Worm (Caenorhabditis elegans): ENCODE results near the gene rpn-3.

Gene rpn-3

DNA sequence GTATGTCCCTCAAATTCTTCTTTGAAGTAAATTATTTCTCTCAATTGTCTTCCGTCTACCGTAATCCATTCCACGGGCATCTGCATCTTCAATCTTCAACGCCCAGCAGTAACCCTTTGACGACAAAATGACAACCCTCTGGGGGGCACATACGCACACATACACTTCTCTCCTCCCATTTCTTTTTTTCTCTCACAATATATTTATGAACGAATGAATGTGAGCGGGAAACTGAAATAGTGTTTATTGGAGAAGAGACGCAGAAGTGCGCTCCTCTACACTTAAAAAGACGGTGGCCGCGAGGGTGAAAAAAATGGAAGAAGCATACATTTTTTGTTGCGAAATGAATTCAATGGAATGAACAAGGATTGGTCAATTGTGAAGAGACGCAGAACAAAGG lies 35.2 kb upstream of the rpn-3 start (continued):
- TF ChIP-seq efl-1 (optimal IDR thresholded peaks at IDR 0.05) (peak; percentile 58 to 77), efl-1 (GFP tag; optimal IDR thresholded peaks at IDR 0.05 in 1 of 2) (peak; percentile 57 to 77), elt-2 (tag; optimal IDR thresholded peaks at IDR 0.05) (peak; percentile 24), nhr-85 (tag) (no peak), pax-3 (tag; optimal IDR thresholded peaks at IDR 0.05) (no peak), rnt-1 (tag; optimal IDR thresholded peaks at IDR 0.05) (peak; percentile 19), egl-27 (tag; optimal IDR thresholded peaks at IDR 0.05) (no peak), ceh-82 (tag; optimal IDR thresholded peaks at IDR 0.05) (peak; percentile 25 to 63 (median 34)), tbx-2 (tag; optimal IDR thresholded peaks at IDR 0.05) (peak; percentile 38), mep-1 (tag; optimal IDR thresholded peaks at IDR 0.05) (peak; percentile 97), mef-2 (tag; optimal IDR thresholded peaks at IDR 0.05) (no peak), skn-1 (tag; optimal IDR thresholded peaks at IDR 0.05) (peak; percentile 88), hlh-4 (tag; optimal IDR thresholded peaks at IDR 0.05) (no peak), nhr-90 (tag; optimal IDR thresholded peaks at IDR 0.05; ENCODE audit: poor library complexity) (peak; percentile 22), C04F5.9 (tag; optimal IDR thresholded peaks at IDR 0.05) (no peak), dsc-1 (tag; optimal IDR thresholded peaks at IDR 0.05) (no peak), snu-23 (GFP tag; optimal IDR thresholded peaks at IDR 0.05) (peak; percentile 69), isw-1 (GFP tag; IDR thresholded peaks at IDR 0.05) (peak; percentile 43), dpl-1 (GFP tag; optimal IDR thresholded peaks at IDR 0.05) (peak; percentile 57 to 79 (median 58))

- TF ChIP-seq ceh-8 (GFP tag; optimal IDR thresholded peaks at IDR 0.05) (peak; percentile 55), ztf-4 (tag; optimal IDR thresholded peaks at IDR 0.05) (no peak), nhr-237 (tag; optimal IDR thresholded peaks at IDR 0.05) (no peak), pax-3 (tag; optimal IDR thresholded peaks at IDR 0.05) (no peak), aly-2 (tag; optimal IDR thresholded peaks at IDR 0.05) (no peak), nhr-20 (tag; optimal IDR thresholded peaks at IDR 0.05) (no peak), fkh-10 (GFP tag; optimal IDR thresholded peaks at IDR 0.05) (no peak), efl-3 (GFP tag; optimal IDR thresholded peaks at IDR 0.05) (no peak)
Observed at ce11 chrIII:8413501-8413900, 33.7 kb upstream of the rpn-3 start.

DNA sequence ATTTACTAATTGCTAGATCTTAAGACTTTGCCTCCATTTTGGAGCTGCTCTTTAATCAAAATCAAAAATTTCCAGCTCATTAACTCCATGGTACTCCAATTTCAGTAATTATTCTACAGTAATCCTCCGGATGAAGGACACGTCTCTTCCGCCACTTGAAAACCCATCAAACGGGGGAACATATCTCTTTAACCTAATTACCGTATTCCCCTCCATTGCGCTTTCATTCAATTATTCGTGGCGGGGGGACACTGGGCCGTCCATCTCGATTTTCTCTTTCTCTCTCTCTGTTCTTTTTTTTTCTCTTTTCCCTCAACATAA lies 30.3 kb upstream of the rpn-3 start:
- TF ChIP-seq fkh-4 (tag; optimal IDR thresholded peaks at IDR 0.05; ENCODE audit: borderline replicate concordance) (no peak), C04F5.9 (tag; optimal IDR thresholded peaks at IDR 0.05) (no peak), fkh-10 (GFP tag; optimal IDR thresholded peaks at IDR 0.05) (no peak), ces-1 (GFP tag; optimal IDR thresholded peaks at IDR 0.05) (peak; percentile 92), mep-1 (tag; optimal IDR thresholded peaks at IDR 0.05) (peak; percentile 8), ceh-82 (tag; optimal IDR thresholded peaks at IDR 0.05) (no peak), fos-1 (tag; optimal IDR thresholded peaks at IDR 0.05) (no peak), nhr-237 (tag; optimal IDR thresholded peaks at IDR 0.05) (no peak), lir-3 (tag; optimal IDR thresholded peaks at IDR 0.05; ENCODE audit: poor library complexity) (no peak), blmp-1 (tag; optimal IDR thresholded peaks at IDR 0.05) (peak; percentile 84)

DNA sequence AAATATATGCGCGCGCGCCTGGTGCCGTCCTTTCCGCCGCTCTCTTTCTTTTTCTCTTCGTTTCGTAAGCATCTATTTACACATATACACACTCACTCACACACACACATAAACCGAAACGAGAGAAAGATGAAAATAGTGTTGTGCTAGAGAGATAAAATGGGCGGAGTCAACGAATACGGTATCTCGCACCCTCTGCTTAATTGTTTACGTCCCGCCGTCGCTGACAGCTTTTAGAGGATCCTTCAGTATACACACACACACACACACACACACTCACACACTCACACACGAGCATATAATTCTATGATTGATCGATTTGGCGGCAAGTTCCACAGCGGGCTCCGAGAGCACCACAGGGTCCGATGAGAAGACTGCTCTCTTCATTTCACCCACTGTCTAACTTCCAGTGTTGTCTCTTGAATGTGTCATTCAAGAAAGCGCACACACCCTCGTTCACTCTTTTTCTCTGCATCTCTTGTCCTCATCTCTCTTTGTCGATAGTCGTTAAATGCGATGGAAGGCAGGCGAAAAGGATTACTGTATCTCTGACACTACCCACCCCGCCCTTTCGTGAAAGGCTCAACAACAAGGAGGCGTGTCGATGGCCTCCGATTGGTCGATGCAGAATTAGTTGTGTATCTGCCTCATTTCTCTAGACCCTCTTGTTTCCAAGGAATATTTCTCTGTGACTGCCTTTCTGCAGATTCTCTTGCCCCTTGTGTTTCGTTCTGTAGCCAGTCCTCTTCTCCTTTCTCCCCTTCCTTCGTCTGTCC lies 29.8 kb upstream of the rpn-3 start:
- TF ChIP-seq grh-1 (GFP tag; IDR thresholded peaks at IDR 0.05) (peak; percentile 75), ceh-82 (tag; optimal IDR thresholded peaks at IDR 0.05) (peak; percentile 72 to 83 (median 79)), zip-4 (GFP tag; optimal IDR thresholded peaks at IDR 0.05) (peak; percentile 81), nhr-28 (tag; optimal IDR thresholded peaks at IDR 0.05) (no peak), isw-1 (GFP tag; IDR thresholded peaks at IDR 0.05) (peak; percentile 86), egl-27 (tag; optimal IDR thresholded peaks at IDR 0.05) (peak; percentile 32 to 77), fkh-10 (GFP tag; optimal IDR thresholded peaks at IDR 0.05) (peak; percentile 89), mab-9 (GFP tag; IDR thresholded peaks at IDR 0.05) (no peak; the same call in none of the 2 replicates), egl-13 (tag; optimal IDR thresholded peaks at IDR 0.05) (peak; percentile 92), lin-14 (GFP tag; optimal IDR thresholded peaks at IDR 0.05) (peak; percentile 98), nhr-19 (GFP tag; conservative IDR thresholded peaks at IDR 0.05) (peak; percentile 91), ztf-4 (tag; optimal IDR thresholded peaks at IDR 0.05) (peak; percentile 97), hlh-4 (tag; optimal IDR thresholded peaks at IDR 0.05) (no peak), xbp-1 (tag; optimal IDR thresholded peaks at IDR 0.05) (peak; percentile 99), ets-5 (GFP tag; IDR thresholded peaks at IDR 0.05) (no peak), lin-35 (GFP tag; optimal IDR thresholded peaks at IDR 0.05) (peak; percentile 77 to 83), elt-3 (tag; optimal IDR thresholded peaks at IDR 0.05) (peak in 3 of 6 experiments; percentile 54 to 75 (median 62)), dsc-1 (tag; optimal IDR thresholded peaks at IDR 0.05) (peak; percentile 91), C04F5.9 (tag; optimal IDR thresholded peaks at IDR 0.05) (peak; percentile 73), hpl-2 (GFP tag; optimal IDR thresholded peaks at IDR 0.05) (peak; percentile 68), dpl-1 (GFP tag; optimal IDR thresholded peaks at IDR 0.05) (peak; percentile 66 to 73 (median 66)), aly-2 (tag; optimal IDR thresholded peaks at IDR 0.05) (no peak), pax-3 (tag; optimal IDR thresholded peaks at IDR 0.05) (peak; percentile 81), unc-86 (tag; optimal IDR thresholded peaks at IDR 0.05) (peak; percentile 96), skn-1 (tag; optimal IDR thresholded peaks at IDR 0.05) (peak; percentile 83)

Data from whole organism, L1 larva.